Worm (Caenorhabditis elegans) whole organism, young adult: ENCODE measurements around the gene tgt-1.

Source experiments
- B0019.2 ChIP-seq: fragments of 200-800 bp; sonication (Bioruptor generic); conservative IDR thresholded peaks from 2 replicates; pipeline ENCODE4 v1.3.6; 2022; ENCODE audit warnings: missing genetic modification reagents, missing genetic modification characterization, missing compliant biosample characterization
- C06A6.2 ChIP-seq: fragments of 200-800 bp; sonication (Bioruptor generic); conservative IDR thresholded peaks from 2 replicates; pipeline ENCODE4 v1.3.6; 2022; ENCODE audit warnings: missing genetic modification characterization, missing compliant biosample characterization
- F23B12.7 ChIP-seq: sonication (generic microtip); optimal IDR thresholded peaks from 2 replicates; lab custom pipeline; 2017; ENCODE audit warnings: missing genetic modification characterization, mild to moderate bottlenecking, missing compliant biosample characterization, antibody characterized with exemption, moderate library complexity; ENCODE audit not compliant: insufficient read depth
- F37B4.10 ChIP-seq: fragments of 200-800 bp; sonication (Bioruptor generic); IDR thresholded peaks from 2 replicates; pipeline ENCODE4 v1.3.6; 2022; ENCODE audit warnings: missing genetic modification characterization, missing compliant biosample characterization
- F57A8.1 ChIP-seq: fragments of 200-800 bp; sonication (Bioruptor generic); optimal IDR thresholded peaks from 2 replicates; lab custom pipeline; 2018; ENCODE audit warnings: mild to moderate bottlenecking, missing genetic modification characterization, moderate library complexity, missing compliant biosample characterization
- K12H6.12 ChIP-seq: fragments of 200-800 bp; sonication (Bioruptor generic); optimal IDR thresholded peaks from 2 replicates; lab custom pipeline; 2018; ENCODE audit warnings: mild to moderate bottlenecking, missing genetic modification characterization, missing compliant biosample characterization
- T07F8.4 ChIP-seq: sonication (generic microtip); optimal IDR thresholded peaks from 2 replicates; lab custom pipeline; 2016; ENCODE audit warnings: mild to moderate bottlenecking, missing genetic modification characterization, moderate library complexity, missing compliant biosample characterization
- T26A5.8 ChIP-seq: sonication (generic microtip); optimal IDR thresholded peaks from 2 replicates; lab custom pipeline; 2016; ENCODE audit warnings: missing genetic modification characterization, missing compliant biosample characterization
- Y53F4B.3 ChIP-seq: fragments of 200-800 bp; sonication (Bioruptor generic); IDR thresholded peaks from 2 replicates; pipeline ENCODE4 v1.3.6; 2022; ENCODE audit warnings: missing genetic modification reagents, missing genetic modification characterization, missing compliant biosample characterization
- Y53G8AR.9 ChIP-seq: fragments of 200-800 bp; sonication (Bioruptor generic); conservative IDR thresholded peaks from 2 replicates; pipeline ENCODE4 v1.3.6; 2022; ENCODE audit warnings: missing genetic modification reagents, missing genetic modification characterization, missing compliant biosample characterization
- Y56A3A.18 ChIP-seq: fragments of 200-800 bp; sonication (Bioruptor generic); IDR thresholded peaks from 2 replicates; pipeline ENCODE4 v1.3.6; 2022; ENCODE audit warnings: missing genetic modification reagents, missing genetic modification characterization, missing compliant biosample characterization
- Y95B8A.8 ChIP-seq: fragments of 200-800 bp; sonication (Bioruptor generic); IDR thresholded peaks from 2 replicates; pipeline ENCODE4 v1.3.6; 2022; ENCODE audit warnings: missing genetic modification reagents, missing genetic modification characterization, missing compliant biosample characterization
- ZK185.1 ChIP-seq: sonication (generic microtip); optimal IDR thresholded peaks from 2 replicates; lab custom pipeline; 2016; ENCODE audit warnings: mild to moderate bottlenecking, missing genetic modification characterization, missing compliant biosample characterization; ENCODE audit not compliant: poor library complexity, severe bottlenecking
- attf-3 ChIP-seq: fragments of 200-800 bp; sonication (Bioruptor generic); conservative IDR thresholded peaks from 2 replicates; pipeline ENCODE4 v1.3.6; 2022; ENCODE audit warnings: missing genetic modification reagents, missing genetic modification characterization, missing compliant biosample characterization
- attf-5 ChIP-seq: fragments of 200-800 bp; sonication (Bioruptor generic); optimal IDR thresholded peaks from 2 replicates; lab custom pipeline; 2018; ENCODE audit warnings: mild to moderate bottlenecking, missing genetic modification characterization, missing compliant biosample characterization
- ceh-58 ChIP-seq: fragments of 200-800 bp; sonication (Bioruptor generic); IDR thresholded peaks from 2 replicates; pipeline ENCODE4 v1.3.6; 2022; ENCODE audit warnings: missing genetic modification characterization, missing compliant biosample characterization
- ceh-91 ChIP-seq: fragments of 200-800 bp; sonication (Bioruptor generic); IDR thresholded peaks from 2 replicates; pipeline ENCODE4 v1.3.6; 2022; ENCODE audit warnings: missing genetic modification reagents, missing genetic modification characterization, missing compliant biosample characterization
- dpff-1 ChIP-seq: sonication (generic microtip); optimal IDR thresholded peaks from 2 replicates; lab custom pipeline; 2017; ENCODE audit warnings: mild to moderate bottlenecking, missing genetic modification characterization, missing compliant biosample characterization
- dpl-1 ChIP-seq: fragments of 150-350 bp; optimal IDR thresholded peaks from 2 replicates; lab custom pipeline; 2014; ENCODE audit warnings: missing biosample characterization, missing genetic modification reagents, missing genetic modification characterization
- efl-1 ChIP-seq: fragments of 150-350 bp; optimal IDR thresholded peaks from 2 replicates; lab custom pipeline; 2014; ENCODE audit warnings: missing biosample characterization, missing genetic modification reagents, missing genetic modification characterization
- egl-18 ChIP-seq: fragments of 200-800 bp; sonication (Bioruptor generic); IDR thresholded peaks from 2 replicates; pipeline ENCODE4 v1.3.6; 2022; ENCODE audit warnings: missing genetic modification reagents, missing genetic modification characterization, missing compliant biosample characterization
- egrh-3 ChIP-seq: fragments of 200-800 bp; sonication (Bioruptor generic); IDR thresholded peaks from 2 replicates; pipeline ENCODE4 v1.3.6; 2022; ENCODE audit warnings: missing genetic modification reagents, missing genetic modification characterization, missing compliant biosample characterization
- ekl-4 ChIP-seq: fragments of 200-800 bp; sonication (Bioruptor generic); IDR thresholded peaks from 2 replicates; pipeline ENCODE4 v1.3.6; 2022; ENCODE audit warnings: missing genetic modification reagents, missing genetic modification characterization, missing compliant biosample characterization
- ets-4 ChIP-seq: fragments of 200-800 bp; sonication (Bioruptor generic); optimal IDR thresholded peaks from 2 replicates; lab custom pipeline; 2018; ENCODE audit warnings: mild to moderate bottlenecking, missing genetic modification characterization, missing compliant biosample characterization
- hlh-12 ChIP-seq: sonication (generic microtip); optimal IDR thresholded peaks from 2 replicates; lab custom pipeline; 2016; ENCODE audit warnings: missing genetic modification characterization, missing compliant biosample characterization
- let-607 ChIP-seq, 2 experiments: fragments of 200-800 bp in 1 of 2; sonication (Bioruptor generic) in 1 of 2; sonication (generic microtip) in 1 of 2; optimal IDR thresholded peaks; 2 replicates each; lab custom pipeline; 2016 to 2018; ENCODE audit warnings: mild to moderate bottlenecking in 2 of 2, missing compliant biosample characterization in 2 of 2, missing genetic modification characterization in 2 of 2, moderate library complexity in 2 of 2, missing genotype in 1 of 2
- lin-26 ChIP-seq: fragments of 200-800 bp; sonication (Bioruptor generic); IDR thresholded peaks from 2 replicates; pipeline ENCODE4 v1.3.6; 2022; ENCODE audit warnings: missing genetic modification reagents, missing genetic modification characterization, missing compliant biosample characterization
- lin-35 ChIP-seq, 3 experiments: fragments of 150-350 bp in 2 of 3; sonication (generic microtip) in 1 of 3; optimal IDR thresholded peaks; 2 replicates each; lab custom pipeline; 2014 to 2018; ENCODE audit warnings: missing biosample characterization in 3 of 3, missing genetic modification characterization in 3 of 3, missing genetic modification reagents in 3 of 3
- lin-40 ChIP-seq: sonication (generic microtip); optimal IDR thresholded peaks from 2 replicates; lab custom pipeline; 2016; ENCODE audit warnings: missing genetic modification characterization, mild to moderate bottlenecking, missing compliant biosample characterization, missing genotype, missing genetic modification reagents
- lsl-1 ChIP-seq: fragments of 200-800 bp; sonication (Bioruptor generic); optimal IDR thresholded peaks from 2 replicates; lab custom pipeline; 2018; ENCODE audit warnings: mild to moderate bottlenecking, missing genetic modification characterization, moderate library complexity, missing compliant biosample characterization
- lsy-27 ChIP-seq: sonication (generic microtip); optimal IDR thresholded peaks from 2 replicates; lab custom pipeline; 2017; ENCODE audit warnings: missing genetic modification characterization, mild to moderate bottlenecking, missing compliant biosample characterization, antibody characterized with exemption, missing genotype, borderline replicate concordance; ENCODE audit not compliant: insufficient read depth
- madf-10 ChIP-seq: sonication (generic microtip); optimal IDR thresholded peaks from 2 replicates; lab custom pipeline; 2016; ENCODE audit warnings: mild to moderate bottlenecking, missing genetic modification characterization, missing compliant biosample characterization
- madf-6 ChIP-seq: fragments of 200-800 bp; sonication (Bioruptor generic); IDR thresholded peaks from 2 replicates; pipeline ENCODE4 v1.3.6; 2022; ENCODE audit warnings: missing genetic modification reagents, missing genetic modification characterization, missing compliant biosample characterization
- mes-4 ChIP-seq: sonication (generic microtip); optimal IDR thresholded peaks from 2 replicates; lab custom pipeline; 2016; ENCODE audit warnings: missing genotype, missing genetic modification characterization, missing compliant biosample characterization
- nhr-90 ChIP-seq: sonication (generic microtip); optimal IDR thresholded peaks from 2 replicates; lab custom pipeline; 2016; ENCODE audit warnings: missing genotype, mild to moderate bottlenecking, missing genetic modification characterization, missing compliant biosample characterization
- pbrm-1 ChIP-seq: fragments of 200-800 bp; sonication (Bioruptor generic); IDR thresholded peaks from 2 replicates; pipeline ENCODE4 v1.3.6; 2022; ENCODE audit warnings: missing genetic modification reagents, missing genetic modification characterization, missing compliant biosample characterization
- pha-4 ChIP-seq: fragments of 150-350 bp; sonication (generic microtip); optimal IDR thresholded peaks from 2 replicates; lab custom pipeline; 2014; ENCODE audit warnings: missing biosample characterization, missing genetic modification reagents, missing genetic modification characterization
- repo-1 ChIP-seq: sonication (generic microtip); optimal IDR thresholded peaks from 2 replicates; lab custom pipeline; 2017; ENCODE audit warnings: mild to moderate bottlenecking, missing genetic modification characterization, missing compliant biosample characterization
- sea-2 ChIP-seq: fragments of 200-800 bp; sonication (Bioruptor generic); IDR thresholded peaks from 2 replicates; pipeline ENCODE4 v1.3.6; 2022; ENCODE audit warnings: missing genetic modification characterization, missing compliant biosample characterization
- snpc-1.1 ChIP-seq: sonication (generic microtip); optimal IDR thresholded peaks from 2 replicates; lab custom pipeline; 2017; ENCODE audit warnings: missing genetic modification characterization, mild to moderate bottlenecking, missing compliant biosample characterization, antibody characterized with exemption, moderate library complexity, missing genotype, missing genetic modification reagents; ENCODE audit not compliant: insufficient read depth
- tbx-9 ChIP-seq: sonication (generic microtip); optimal IDR thresholded peaks from 2 replicates; lab custom pipeline; 2016; ENCODE audit warnings: borderline replicate concordance, missing genetic modification characterization, inconsistent platforms, missing compliant biosample characterization
- unc-130 ChIP-seq: sonication (generic microtip); optimal IDR thresholded peaks from 2 replicates; lab custom pipeline; 2016; ENCODE audit warnings: missing genetic modification reagents, missing genetic modification characterization, missing compliant biosample characterization
- unc-62 ChIP-seq: fragments of 150-350 bp; optimal IDR thresholded peaks from 2 replicates; lab custom pipeline; 2014; ENCODE audit warnings: missing biosample characterization, missing genetic modification reagents, missing genetic modification characterization
- xnd-1 ChIP-seq: sonication (generic microtip); optimal IDR thresholded peaks from 2 replicates; lab custom pipeline; 2016; ENCODE audit warnings: missing genotype, missing genetic modification reagents, missing genetic modification characterization, missing compliant biosample characterization
- ztf-26 ChIP-seq: sonication (generic microtip); optimal IDR thresholded peaks from 2 replicates; lab custom pipeline; 2017; ENCODE audit warnings: missing genetic modification characterization, missing compliant biosample characterization
- ztf-6 ChIP-seq: fragments of 200-800 bp; sonication (Bioruptor generic); IDR thresholded peaks from 2 replicates; pipeline ENCODE4 v1.3.6; 2022; ENCODE audit warnings: missing genetic modification reagents, missing genetic modification characterization, missing compliant biosample characterization

The tgt-1 gene

ce11 chrIV:11930572-11930971, 29.0 kb downstream of the tgt-1 start, which contains the start of gene nhx-9:
TSS of gene nhx-9 (plus strand) at chrIV:11930872.
- TF ChIP-seq unc-62 (no peak), lsy-27 (no peak), lin-35 (GFP tag; optimal IDR thresholded peaks at IDR 0.05; lab: Kevin White, UChicago) (no peak), attf-3 (no peak), lsl-1 (GFP tag; lab: Kevin White, UChicago) (no peak), T07F8.4 (tag; lab: Kevin White, UChicago) (no peak), attf-5 (no peak), sea-2 (GFP tag; lab: Robert Waterston, UW) (no peak), mes-4 (tag; lab: Kevin White, UChicago) (no peak)

- no peak for TF ChIP-seq efl-1 (GFP tag; lab: Kevin White, UChicago)
- no peak for TF ChIP-seq T26A5.8
- no peak for TF ChIP-seq Y53F4B.3
- no peak for TF ChIP-seq lsy-27
- TF ChIP-seq ets-4 (GFP tag; lab: Kevin White, UChicago) = no peak
- no peak for TF ChIP-seq dpl-1 (GFP tag; lab: Kevin White, UChicago)
- TF ChIP-seq repo-1 (tag; lab: Kevin White, UChicago) = no peak
- no peak for TF ChIP-seq ekl-4 (GFP tag; lab: Robert Waterston, UW)
- TF ChIP-seq unc-130 (GFP tag; lab: Kevin White, UChicago) = no peak
- TF ChIP-seq ztf-6 = 0 out of 2 replicates have a peak, but pooled peaks have one; percentile 38
- TF ChIP-seq nhr-90 = peak; percentile 52
- no peak for TF ChIP-seq lin-40 (tag; lab: Kevin White, UChicago)
- peak; percentile 21; the same call in 1 of the 2 replicates for TF ChIP-seq egrh-3
- TF ChIP-seq ztf-26 (tag; lab: Kevin White, UChicago) = peak; percentile 18
- no peak for TF ChIP-seq dpff-1
- TF ChIP-seq ceh-91 (GFP tag; lab: Robert Waterston, UW) = no peak
- peak; percentile 78 for TF ChIP-seq pbrm-1 (GFP tag; lab: Robert Waterston, UW)
- TF ChIP-seq attf-3 = no peak
- peak; percentile 50 for TF ChIP-seq lsl-1 (GFP tag; lab: Kevin White, UChicago)
- TF ChIP-seq madf-6 (GFP tag; lab: Robert Waterston, UW) = peak; percentile 63
- TF ChIP-seq F57A8.1 (GFP tag; lab: Kevin White, UChicago) = no peak
- TF ChIP-seq K12H6.12 = peak; percentile 30
- TF ChIP-seq madf-10 = peak; percentile 12
- TF ChIP-seq Y53G8AR.9 = peak; percentile 63; the same call in 1 of the 2 replicates
- TF ChIP-seq tbx-9 (tag; lab: Kevin White, UChicago) = no peak
- 0 out of 2 replicates have a peak, but pooled peaks have one; percentile 49 for TF ChIP-seq Y95B8A.8 (GFP tag; lab: Robert Waterston, UW)
- TF ChIP-seq snpc-1.1 (tag; lab: Kevin White, UChicago) = no peak
- no peak for TF ChIP-seq lin-35 (GFP tag; optimal IDR thresholded peaks at IDR 0.05; lab: Kevin White, UChicago)
- no peak for TF ChIP-seq egl-18
- TF ChIP-seq pha-4 (tag; lab: Kevin White, UChicago) = no peak
- TF ChIP-seq mes-4 (tag; lab: Kevin White, UChicago) = peak; percentile 8
- no peak for TF ChIP-seq B0019.2 (GFP tag; lab: Robert Waterston, UW)
- no peak for TF ChIP-seq xnd-1 (tag; lab: Kevin White, UChicago)
- TF ChIP-seq ceh-58 (GFP tag; lab: Robert Waterston, UW) = 0 out of 2 replicates have a peak, but pooled peaks have one; percentile 14
- no peak for TF ChIP-seq hlh-12
- TF ChIP-seq F37B4.10 (GFP tag; lab: Robert Waterston, UW) = no peak
- peak; percentile 59 for TF ChIP-seq ZK185.1
- no peak for TF ChIP-seq C06A6.2
- 0 out of 2 replicates have a peak, but pooled peaks have one; percentile 68 for TF ChIP-seq Y56A3A.18 (GFP tag; lab: Robert Waterston, UW)
- peak; percentile 63 for TF ChIP-seq F23B12.7
- peak; percentile 51; the same call in 1 of the 2 replicates for TF ChIP-seq lin-26 (GFP tag; lab: Robert Waterston, UW)
- TF ChIP-seq let-607 (tag; optimal IDR thresholded peaks at IDR 0.05; lab: Kevin White, UChicago) = no peak
Observed at ce11 chrIV:11928388-11928787, 31.2 kb downstream of the tgt-1 start.
